Worm (Caenorhabditis elegans) whole organism, young adult: ENCODE results near the gene ubc-6.
A peak's percentile ranks its signal among the peaks of the same experiment; 100 is the strongest.

ENCODE experiments used
- B0019.2 ChIP-seq: fragments of 200-800 bp; sonication (Bioruptor generic); conservative IDR thresholded peaks from 2 replicates; pipeline ENCODE4 v1.3.6; 2022; ENCODE audit warnings: missing genetic modification reagents, missing genetic modification characterization, missing compliant biosample characterization
- B0261.1 ChIP-seq: sonication (generic microtip); optimal IDR thresholded peaks from 2 replicates; lab custom pipeline; 2016; ENCODE audit warnings: mild to moderate bottlenecking, missing genetic modification characterization, moderate library complexity, missing compliant biosample characterization
- D2030.7 ChIP-seq: fragments of 200-800 bp; sonication (Bioruptor generic); IDR thresholded peaks from 2 replicates; pipeline ENCODE4 v1.3.6; 2022; ENCODE audit warnings: missing genetic modification reagents, missing genetic modification characterization, missing compliant biosample characterization
- F23B12.7 ChIP-seq: sonication (generic microtip); optimal IDR thresholded peaks from 2 replicates; lab custom pipeline; 2017; ENCODE audit warnings: missing genetic modification characterization, mild to moderate bottlenecking, missing compliant biosample characterization, antibody characterized with exemption, moderate library complexity; ENCODE audit not compliant: insufficient read depth
- F39B2.1 ChIP-seq: fragments of 200-800 bp; sonication (Bioruptor generic); IDR thresholded peaks from 2 replicates; pipeline ENCODE4 v1.3.6; 2022; ENCODE audit warnings: missing genetic modification reagents, missing genetic modification characterization, missing compliant biosample characterization
- F55B11.4 ChIP-seq: sonication (generic microtip); optimal IDR thresholded peaks from 2 replicates; lab custom pipeline; 2016; ENCODE audit warnings: missing compliant biosample characterization, missing genetic modification characterization, borderline replicate concordance; ENCODE audit not compliant: insufficient read depth
- F57C9.4 ChIP-seq: sonication (generic microtip); optimal IDR thresholded peaks from 2 replicates; lab custom pipeline; 2017; ENCODE audit warnings: mild to moderate bottlenecking, missing genetic modification characterization, missing compliant biosample characterization
- K11D2.4 ChIP-seq: fragments of 200-800 bp; sonication (Bioruptor generic); IDR thresholded peaks from 2 replicates; pipeline ENCODE4 v1.3.6; 2022; ENCODE audit warnings: missing genetic modification reagents, missing genetic modification characterization, missing compliant biosample characterization
- K12H6.12 ChIP-seq: fragments of 200-800 bp; sonication (Bioruptor generic); optimal IDR thresholded peaks from 2 replicates; lab custom pipeline; 2018; ENCODE audit warnings: mild to moderate bottlenecking, missing genetic modification characterization, missing compliant biosample characterization
- T07F8.4 ChIP-seq: sonication (generic microtip); optimal IDR thresholded peaks from 2 replicates; lab custom pipeline; 2016; ENCODE audit warnings: mild to moderate bottlenecking, missing genetic modification characterization, moderate library complexity, missing compliant biosample characterization
- Y53G8AR.9 ChIP-seq: fragments of 200-800 bp; sonication (Bioruptor generic); conservative IDR thresholded peaks from 2 replicates; pipeline ENCODE4 v1.3.6; 2022; ENCODE audit warnings: missing genetic modification reagents, missing genetic modification characterization, missing compliant biosample characterization
- Y56A3A.18 ChIP-seq: fragments of 200-800 bp; sonication (Bioruptor generic); IDR thresholded peaks from 2 replicates; pipeline ENCODE4 v1.3.6; 2022; ENCODE audit warnings: missing genetic modification reagents, missing genetic modification characterization, missing compliant biosample characterization
- Y95B8A.8 ChIP-seq: fragments of 200-800 bp; sonication (Bioruptor generic); IDR thresholded peaks from 2 replicates; pipeline ENCODE4 v1.3.6; 2022; ENCODE audit warnings: missing genetic modification reagents, missing genetic modification characterization, missing compliant biosample characterization
- akir-1 ChIP-seq: fragments of 200-800 bp; sonication (Bioruptor generic); optimal IDR thresholded peaks from 2 replicates; lab custom pipeline; 2018; ENCODE audit warnings: mild to moderate bottlenecking, missing genetic modification characterization, moderate library complexity, missing compliant biosample characterization
- attf-3 ChIP-seq: fragments of 200-800 bp; sonication (Bioruptor generic); conservative IDR thresholded peaks from 2 replicates; pipeline ENCODE4 v1.3.6; 2022; ENCODE audit warnings: missing genetic modification reagents, missing genetic modification characterization, missing compliant biosample characterization
- attf-6 ChIP-seq: fragments of 200-800 bp; sonication (Bioruptor generic); IDR thresholded peaks from 2 replicates; pipeline ENCODE4 v1.3.6; 2022; ENCODE audit warnings: missing genetic modification reagents, missing genetic modification characterization, missing compliant biosample characterization
- bed-1 ChIP-seq: fragments of 200-800 bp; sonication (Bioruptor generic); IDR thresholded peaks from 2 replicates; pipeline ENCODE4 v1.3.6; 2022; ENCODE audit warnings: missing genetic modification reagents, missing genetic modification characterization, missing compliant biosample characterization
- cebp-1 ChIP-seq, 2 experiments: fragments of 200-800 bp in 1 of 2; sonication (Bioruptor generic) in 1 of 2; sonication (generic microtip) in 1 of 2; IDR thresholded peaks in 1 of 2; optimal IDR thresholded peaks in 1 of 2; 2 replicates each; pipeline versions ENCODE4 v1.3.6 to Lab custom; 2017 to 2022; ENCODE audit warnings: missing compliant biosample characterization in 2 of 2, missing genetic modification characterization in 2 of 2, mild to moderate bottlenecking in 1 of 2, missing genetic modification reagents in 1 of 2, moderate library complexity in 1 of 2
- ceh-79 ChIP-seq: sonication (generic microtip); optimal IDR thresholded peaks from 2 replicates; lab custom pipeline; 2017; ENCODE audit warnings: mild to moderate bottlenecking, missing genetic modification characterization, missing compliant biosample characterization
- dpl-1 ChIP-seq: fragments of 150-350 bp; optimal IDR thresholded peaks from 2 replicates; lab custom pipeline; 2014; ENCODE audit warnings: missing biosample characterization, missing genetic modification reagents, missing genetic modification characterization
- efl-1 ChIP-seq: fragments of 150-350 bp; optimal IDR thresholded peaks from 2 replicates; lab custom pipeline; 2014; ENCODE audit warnings: missing biosample characterization, missing genetic modification reagents, missing genetic modification characterization
- ekl-4 ChIP-seq: fragments of 200-800 bp; sonication (Bioruptor generic); IDR thresholded peaks from 2 replicates; pipeline ENCODE4 v1.3.6; 2022; ENCODE audit warnings: missing genetic modification reagents, missing genetic modification characterization, missing compliant biosample characterization
- hlh-26 ChIP-seq: fragments of 200-800 bp; sonication (Bioruptor generic); conservative IDR thresholded peaks from 2 replicates; pipeline ENCODE4 v1.3.6; 2022; ENCODE audit warnings: missing genetic modification reagents, missing genetic modification characterization, missing compliant biosample characterization
- hmg-1.2 ChIP-seq: fragments of 200-800 bp; sonication (Bioruptor generic); IDR thresholded peaks from 2 replicates; pipeline ENCODE4 v1.3.6; 2022; ENCODE audit warnings: missing genetic modification reagents, missing genetic modification characterization, missing compliant biosample characterization
- mcd-1 ChIP-seq: fragments of 200-800 bp; sonication (Bioruptor generic); IDR thresholded peaks from 2 replicates; pipeline ENCODE4 v1.3.6; 2022; ENCODE audit warnings: missing genetic modification reagents, missing genetic modification characterization, missing compliant biosample characterization
- nfya-2 ChIP-seq: fragments of 200-800 bp; sonication (Bioruptor generic); IDR thresholded peaks from 2 replicates; pipeline ENCODE4 v1.3.6; 2022; ENCODE audit warnings: missing genetic modification reagents, missing genetic modification characterization, missing compliant biosample characterization
- nhr-80 ChIP-seq: sonication (generic microtip); optimal IDR thresholded peaks from 2 replicates; lab custom pipeline; 2016; ENCODE audit warnings: missing genetic modification characterization, missing compliant biosample characterization
- pbrm-1 ChIP-seq: fragments of 200-800 bp; sonication (Bioruptor generic); IDR thresholded peaks from 2 replicates; pipeline ENCODE4 v1.3.6; 2022; ENCODE audit warnings: missing genetic modification reagents, missing genetic modification characterization, missing compliant biosample characterization
- rec-8 ChIP-seq, 2 experiments: sonication (generic microtip); optimal IDR thresholded peaks; 2 replicates each; lab custom pipeline; 2016; ENCODE audit warnings: mild to moderate bottlenecking in 2 of 2, missing genetic modification characterization in 2 of 2, missing genetic modification reagents in 2 of 2, missing genotype in 2 of 2, missing biosample characterization in 1 of 2, missing compliant biosample characterization in 1 of 2, moderate library complexity in 1 of 2
- sdz-38 ChIP-seq: sonication (generic microtip); optimal IDR thresholded peaks from 2 replicates; lab custom pipeline; 2016; ENCODE audit warnings: missing genotype, missing genetic modification characterization, missing compliant biosample characterization
- snpc-1.3 ChIP-seq: sonication (generic microtip); optimal IDR thresholded peaks from 2 replicates; lab custom pipeline; 2017; ENCODE audit warnings: missing genetic modification characterization, mild to moderate bottlenecking, missing compliant biosample characterization, antibody characterized with exemption, moderate library complexity, missing genotype, missing genetic modification reagents; ENCODE audit not compliant: insufficient read depth
- tbx-9 ChIP-seq: sonication (generic microtip); optimal IDR thresholded peaks from 2 replicates; lab custom pipeline; 2016; ENCODE audit warnings: borderline replicate concordance, missing genetic modification characterization, inconsistent platforms, missing compliant biosample characterization
- unc-130 ChIP-seq: sonication (generic microtip); optimal IDR thresholded peaks from 2 replicates; lab custom pipeline; 2016; ENCODE audit warnings: missing genetic modification reagents, missing genetic modification characterization, missing compliant biosample characterization
- xnd-1 ChIP-seq: sonication (generic microtip); optimal IDR thresholded peaks from 2 replicates; lab custom pipeline; 2016; ENCODE audit warnings: missing genotype, missing genetic modification reagents, missing genetic modification characterization, missing compliant biosample characterization
- ztf-25 ChIP-seq: fragments of 200-800 bp; sonication (Bioruptor generic); IDR thresholded peaks from 2 replicates; pipeline ENCODE4 v1.3.6; 2022; ENCODE audit warnings: missing genetic modification reagents, missing genetic modification characterization, missing compliant biosample characterization

The ubc-6 gene

ce11 chrII:7457210-7457609 is 21.8 kb upstream of the ubc-6 start, which contains the start of gene D1022.4:
Gene D1022.4, minus strand, starts transcription at chrII:7457292.
- TF ChIP-seq F55B11.4 (tag; lab: Kevin White, UChicago) (no peak), cebp-1 (GFP tag; IDR thresholded peaks at IDR 0.05; lab: Robert Waterston, UW) (no peak), cebp-1 (tag; optimal IDR thresholded peaks at IDR 0.05; lab: Kevin White, UChicago) (no peak), ztf-25 (GFP tag; lab: Robert Waterston, UW) (no peak), hmg-1.2 (GFP tag; lab: Robert Waterston, UW) (peak; percentile 15; the same call in 1 of the 2 replicates), F57C9.4 (tag; lab: Kevin White, UChicago) (no peak), attf-6 (GFP tag; lab: Robert Waterston, UW) (no peak), nhr-80 (peak; percentile 30)
- TF ChIP-seq, all 124 proteins: peak for 2

- TF ChIP-seq K12H6.12 (tag; lab: Kevin White, UChicago) (no peak), unc-130 (GFP tag; lab: Kevin White, UChicago) (no peak), mcd-1 (GFP tag; lab: Robert Waterston, UW) (no peak), dpl-1 (GFP tag; lab: Kevin White, UChicago) (no peak), ekl-4 (GFP tag; lab: Robert Waterston, UW) (no peak), rec-8 (tag; optimal IDR thresholded peaks at IDR 0.05; lab: Kevin White, UChicago) (no peak), F57C9.4 (tag; lab: Kevin White, UChicago) (no peak), F23B12.7 (tag; lab: Kevin White, UChicago) (no peak), attf-3 (GFP tag; lab: Robert Waterston, UW) (no peak), hmg-1.2 (GFP tag; lab: Robert Waterston, UW) (no peak)
These were observed 20.3 kb upstream of the ubc-6 start, which contains the start of gene D1022.5 for ce11 chrII:7458706-7459105. Gene D1022.5, minus strand, starts transcription at chrII:7458806.

- TF ChIP-seq D2030.7 (GFP tag; lab: Robert Waterston, UW) (no peak), Y53G8AR.9 (GFP tag; lab: Robert Waterston, UW) (no peak), B0019.2 (GFP tag; lab: Robert Waterston, UW) (no peak), efl-1 (no peak), akir-1 (no peak), tbx-9 (no peak), F39B2.1 (no peak), ceh-79 (tag; lab: Kevin White, UChicago) (no peak), F57C9.4 (tag; lab: Kevin White, UChicago) (no peak), B0261.1 (tag; lab: Kevin White, UChicago) (no peak), hlh-26 (GFP tag; lab: Robert Waterston, UW) (no peak), T07F8.4 (tag; lab: Kevin White, UChicago) (no peak), pbrm-1 (no peak), sdz-38 (tag; lab: Kevin White, UChicago) (no peak), unc-130 (GFP tag; lab: Kevin White, UChicago) (no peak), Y95B8A.8 (GFP tag; lab: Robert Waterston, UW) (no peak)
- TF ChIP-seq, all 124 proteins: peak for 0
These were observed 19.8 kb upstream of the ubc-6 start, which contains the start of gene D1022.2 for ce11 chrII:7459205-7459604. Gene D1022.2, plus strand, starts transcription at chrII:7459505.

- no peak for TF ChIP-seq snpc-1.3 (tag; lab: Kevin White, UChicago)
- no peak for TF ChIP-seq bed-1 (GFP tag; lab: Robert Waterston, UW)
- no peak for TF ChIP-seq xnd-1 (tag; lab: Kevin White, UChicago)
- no peak for TF ChIP-seq nfya-2
- TF ChIP-seq K11D2.4 (GFP tag; lab: Robert Waterston, UW): no peak
- TF ChIP-seq Y56A3A.18 (GFP tag; lab: Robert Waterston, UW): no peak
- TF ChIP-seq, all 124 proteins: peak for 0
These were observed 13.5 kb upstream of the ubc-6 start, which contains the start of gene sro-1 for ce11 chrII:7465519-7465918. Gene sro-1, minus strand, starts transcription at chrII:7465619.
